Worm (Caenorhabditis elegans) whole organism, L2 larva: ENCODE data around the gene best-20.

Source experiments
- C34F6.9 ChIP-seq: fragments of 150-350 bp; optimal IDR thresholded peaks from 2 replicates; lab custom pipeline; 2014; ENCODE audit warnings: missing biosample characterization, missing genetic modification characterization
- F13H6.1 ChIP-seq: sonication (generic microtip); optimal IDR thresholded peaks from 2 replicates; lab custom pipeline; 2016; ENCODE audit warnings: missing genetic modification characterization, missing compliant biosample characterization
- R02D3.7 ChIP-seq: fragments of 150-350 bp; optimal IDR thresholded peaks from 2 replicates; lab custom pipeline; 2014; ENCODE audit warnings: missing biosample characterization, missing genetic modification characterization
- Y55F3AM.14 ChIP-seq: fragments of 200-800 bp; sonication (Bioruptor generic); optimal IDR thresholded peaks from 2 replicates; lab custom pipeline; 2018; ENCODE audit warnings: mild to moderate bottlenecking, missing genetic modification characterization, missing compliant biosample characterization
- ZK546.5 ChIP-seq: sonication (generic microtip); optimal IDR thresholded peaks from 2 replicates; lab custom pipeline; 2017; ENCODE audit warnings: missing biosample characterization, missing genetic modification characterization
- alr-1 ChIP-seq: fragments of 150-350 bp; optimal IDR thresholded peaks from 2 replicates; lab custom pipeline; 2014; ENCODE audit warnings: missing biosample characterization, missing genetic modification characterization
- aly-2 ChIP-seq: fragments of 150-350 bp; optimal IDR thresholded peaks from 2 replicates; lab custom pipeline; 2014; ENCODE audit warnings: missing biosample characterization, missing genetic modification characterization
- ama-1 ChIP-seq: fragments of 150-350 bp; optimal IDR thresholded peaks from 2 replicates; lab custom pipeline; 2018; ENCODE audit warnings: inconsistent platforms
- blmp-1 ChIP-seq: sonication (generic microtip); optimal IDR thresholded peaks from 2 replicates; lab custom pipeline; 2017; ENCODE audit warnings: missing genetic modification characterization, mild to moderate bottlenecking, missing compliant biosample characterization, antibody characterized with exemption, moderate library complexity; ENCODE audit not compliant: insufficient read depth
- ceh-16 ChIP-seq: fragments of 150-350 bp; optimal IDR thresholded peaks from 2 replicates; lab custom pipeline; 2014; ENCODE audit warnings: missing biosample characterization, missing genetic modification characterization
- crh-2 ChIP-seq: sonication (generic microtip); optimal IDR thresholded peaks from 2 replicates; lab custom pipeline; 2017; ENCODE audit warnings: missing biosample characterization, missing genetic modification characterization
- dmd-4 ChIP-seq: sonication (generic microtip); optimal IDR thresholded peaks from 2 replicates; lab custom pipeline; 2017; ENCODE audit warnings: missing biosample characterization, missing genetic modification characterization
- egl-27 ChIP-seq: sonication (generic microtip); optimal IDR thresholded peaks from 3 replicates; lab custom pipeline; 2017; ENCODE audit warnings: missing biosample characterization, missing genetic modification reagents, missing genetic modification characterization
- elt-1 ChIP-seq: fragments of 150-350 bp; optimal IDR thresholded peaks from 2 replicates; lab custom pipeline; 2014; ENCODE audit warnings: missing biosample characterization, missing genetic modification characterization
- elt-3 ChIP-seq: sonication (generic microtip); optimal IDR thresholded peaks from 2 replicates; lab custom pipeline; 2017; ENCODE audit warnings: missing biosample characterization, missing genetic modification characterization
- gmeb-1 ChIP-seq: fragments of 150-350 bp; optimal IDR thresholded peaks from 2 replicates; lab custom pipeline; 2014; ENCODE audit warnings: missing biosample characterization, missing genetic modification characterization
- lin-11 ChIP-seq: fragments of 150-350 bp; sonication (generic microtip); optimal IDR thresholded peaks from 2 replicates; lab custom pipeline; 2014; ENCODE audit warnings: missing biosample characterization, missing genetic modification characterization, inconsistent platforms, mixed read lengths
- lin-13 ChIP-seq: fragments of 150-350 bp; optimal IDR thresholded peaks from 2 replicates; lab custom pipeline; 2014; ENCODE audit warnings: missing biosample characterization, missing genetic modification reagents, missing genetic modification characterization
- lin-39 ChIP-seq: fragments of 150-350 bp; optimal IDR thresholded peaks from 2 replicates; lab custom pipeline; 2014; ENCODE audit warnings: missing biosample characterization, missing genetic modification reagents, missing genetic modification characterization
- lsy-2 ChIP-seq, 2 experiments: fragments of 150-350 bp in 1 of 2; sonication (generic microtip) in 1 of 2; optimal IDR thresholded peaks; 2 replicates each; lab custom pipeline; 2014 to 2017; ENCODE audit warnings: missing biosample characterization in 2 of 2, missing genetic modification characterization in 2 of 2
- mab-5 ChIP-seq: fragments of 150-350 bp; optimal IDR thresholded peaks from 2 replicates; lab custom pipeline; 2014; ENCODE audit warnings: missing biosample characterization, missing genetic modification characterization
- mbf-1 ChIP-seq: sonication (generic microtip); optimal IDR thresholded peaks from 2 replicates; lab custom pipeline; 2017; ENCODE audit warnings: missing biosample characterization, missing genetic modification characterization
- mdl-1 ChIP-seq, 2 experiments: fragments of 150-350 bp in 1 of 2; sonication (generic microtip) in 1 of 2; optimal IDR thresholded peaks; 2 replicates each; lab custom pipeline; 2017; ENCODE audit warnings: missing biosample characterization in 2 of 2, missing genetic modification characterization in 2 of 2
- nhr-10 ChIP-seq: sonication (generic microtip); optimal IDR thresholded peaks from 2 replicates; lab custom pipeline; 2017; ENCODE audit warnings: missing biosample characterization, missing genetic modification characterization
- nhr-11 ChIP-seq: fragments of 150-350 bp; optimal IDR thresholded peaks from 2 replicates; lab custom pipeline; 2014; ENCODE audit warnings: missing biosample characterization, missing genetic modification characterization
- nhr-12 ChIP-seq: fragments of 150-350 bp; optimal IDR thresholded peaks from 2 replicates; lab custom pipeline; 2014; ENCODE audit warnings: missing biosample characterization, missing genetic modification characterization
- nhr-129 ChIP-seq: fragments of 150-350 bp; optimal IDR thresholded peaks from 2 replicates; lab custom pipeline; 2014; ENCODE audit warnings: missing biosample characterization, missing genetic modification characterization
- nhr-21 ChIP-seq: fragments of 150-350 bp; optimal IDR thresholded peaks from 2 replicates; lab custom pipeline; 2014; ENCODE audit warnings: missing biosample characterization, missing genetic modification characterization
- nhr-23 ChIP-seq: fragments of 150-350 bp; optimal IDR thresholded peaks from 2 replicates; lab custom pipeline; 2014; ENCODE audit warnings: missing biosample characterization, missing genetic modification reagents, missing genetic modification characterization
- nhr-237 ChIP-seq: fragments of 150-350 bp; optimal IDR thresholded peaks from 2 replicates; lab custom pipeline; 2014; ENCODE audit warnings: missing biosample characterization, missing genetic modification characterization
- nhr-25 ChIP-seq: fragments of 150-350 bp; sonication (generic microtip); optimal IDR thresholded peaks from 3 replicates; lab custom pipeline; 2014; ENCODE audit warnings: missing biosample characterization, missing genetic modification characterization
- nhr-6 ChIP-seq: fragments of 150-350 bp; optimal IDR thresholded peaks from 2 replicates; lab custom pipeline; 2014; ENCODE audit warnings: missing biosample characterization, missing genetic modification characterization
- peb-1 ChIP-seq: fragments of 150-350 bp; optimal IDR thresholded peaks from 2 replicates; lab custom pipeline; 2014; ENCODE audit warnings: missing biosample characterization, missing genetic modification characterization
- sem-4 ChIP-seq: fragments of 150-350 bp; optimal IDR thresholded peaks from 2 replicates; lab custom pipeline; 2014; ENCODE audit warnings: missing biosample characterization, missing genetic modification reagents, missing genetic modification characterization
- skn-1 ChIP-seq: sonication (generic microtip); optimal IDR thresholded peaks from 2 replicates; lab custom pipeline; 2017; ENCODE audit warnings: missing biosample characterization, missing genetic modification characterization
- sma-3 ChIP-seq: sonication (generic microtip); optimal IDR thresholded peaks from 2 replicates; lab custom pipeline; 2016; ENCODE audit warnings: missing genetic modification reagents, missing genetic modification characterization, missing compliant biosample characterization
- sma-9 ChIP-seq, 2 experiments: fragments of 150-350 bp in 1 of 2; sonication (generic microtip) in 1 of 2; optimal IDR thresholded peaks; 2 replicates each; lab custom pipeline; 2014 to 2016; ENCODE audit warnings: missing genetic modification characterization in 2 of 2, mild to moderate bottlenecking in 1 of 2, missing biosample characterization in 1 of 2, missing compliant biosample characterization in 1 of 2, missing genetic modification reagents in 1 of 2, moderate library complexity in 1 of 2
- snpc-4 ChIP-seq: fragments of 150-350 bp; optimal IDR thresholded peaks from 2 replicates; lab custom pipeline; 2014; ENCODE audit warnings: missing biosample characterization, missing genetic modification characterization
- unc-62 ChIP-seq: fragments of 150-350 bp; optimal IDR thresholded peaks from 2 replicates; lab custom pipeline; 2014; ENCODE audit warnings: missing biosample characterization, missing genetic modification reagents, missing genetic modification characterization
- zag-1 ChIP-seq: fragments of 150-350 bp; optimal IDR thresholded peaks from 2 replicates; lab custom pipeline; 2014; ENCODE audit warnings: missing biosample characterization, missing genetic modification characterization
- ztf-1 ChIP-seq: fragments of 200-800 bp; sonication (Bioruptor generic); conservative IDR thresholded peaks from 2 replicates; pipeline ENCODE4 v1.3.6; 2022; ENCODE audit warnings: missing genetic modification characterization, missing compliant biosample characterization
- ztf-11 ChIP-seq: sonication (generic microtip); optimal IDR thresholded peaks from 2 replicates; lab custom pipeline; 2017; ENCODE audit warnings: missing biosample characterization, missing genetic modification characterization
- ztf-4 ChIP-seq: fragments of 150-350 bp; optimal IDR thresholded peaks from 2 replicates; lab custom pipeline; 2014; ENCODE audit warnings: missing biosample characterization, missing genetic modification characterization

Gene best-20

ce11 chrIV:3721973-3722372 is 34.0 kb upstream of the best-20 start:
- TF ChIP-seq ztf-11, result no peak
- no peak for TF ChIP-seq sma-9 (GFP tag; optimal IDR thresholded peaks at IDR 0.05; lab: Kevin White, UChicago)
- TF ChIP-seq sma-9 (tag; optimal IDR thresholded peaks at IDR 0.05; lab: Kevin White, UChicago), result no peak
- TF ChIP-seq sma-3 (GFP tag; lab: Kevin White, UChicago), result no peak
- no peak for TF ChIP-seq ztf-1 (GFP tag; lab: Robert Waterston, UW)
- no peak for TF ChIP-seq C34F6.9
- TF ChIP-seq crh-2, result no peak
- no peak for TF ChIP-seq egl-27 (tag; lab: Kevin White, UChicago)
- TF ChIP-seq ZK546.5 (tag; lab: Kevin White, UChicago), result no peak
- TF ChIP-seq blmp-1 (tag; lab: Kevin White, UChicago), result no peak
- no peak for TF ChIP-seq unc-62 (GFP tag; lab: Kevin White, UChicago)
- TF ChIP-seq mbf-1, result no peak
- TF ChIP-seq nhr-11 (tag; lab: Kevin White, UChicago), result no peak
- no peak for TF ChIP-seq ztf-4 (tag; lab: Kevin White, UChicago)
- TF ChIP-seq sem-4 (tag; lab: Kevin White, UChicago), result no peak
- no peak for TF ChIP-seq nhr-6 (tag; lab: Kevin White, UChicago)
- TF ChIP-seq nhr-21, result no peak

ce11 chrIV:3722690-3723089 is 33.3 kb upstream of the best-20 start, which contains the start of gene Y37E11AM.4:
Gene Y37E11AM.4, minus strand, starts transcription at chrIV:3722790.
- TF ChIP-seq Y55F3AM.14 (GFP tag; lab: Kevin White, UChicago) (no peak), gmeb-1 (no peak), dmd-4 (tag; lab: Kevin White, UChicago) (no peak), lin-11 (tag; lab: Kevin White, UChicago) (no peak), sma-3 (GFP tag; lab: Kevin White, UChicago) (no peak), skn-1 (no peak)
- TF ChIP-seq, all 48 proteins: peak for 0

- TF ChIP-seq peb-1 (tag; lab: Kevin White, UChicago), result no peak
- no peak for TF ChIP-seq sem-4 (tag; lab: Kevin White, UChicago)
- no peak for TF ChIP-seq nhr-237 (tag; lab: Kevin White, UChicago)
- no peak for TF ChIP-seq nhr-10 (tag; lab: Kevin White, UChicago)
- TF ChIP-seq ama-1, result no peak
- no peak for TF ChIP-seq aly-2
- TF ChIP-seq crh-2, result no peak
- TF ChIP-seq nhr-23 (tag; lab: Kevin White, UChicago), result no peak
- TF ChIP-seq sma-9 (GFP tag; optimal IDR thresholded peaks at IDR 0.05; lab: Kevin White, UChicago), result no peak
- no peak for TF ChIP-seq sma-9 (tag; optimal IDR thresholded peaks at IDR 0.05; lab: Kevin White, UChicago)
- TF ChIP-seq lin-13 (GFP tag; lab: Kevin White, UChicago), result no peak
- no peak for TF ChIP-seq nhr-11 (tag; lab: Kevin White, UChicago)
- no peak for TF ChIP-seq egl-27 (tag; lab: Kevin White, UChicago)
- TF ChIP-seq C34F6.9, result no peak
- TF ChIP-seq ztf-11, result no peak
Observed at ce11 chrIV:3725361-3725760, 30.7 kb upstream of the best-20 start, which contains the start of gene Y37E11AM.2. Gene Y37E11AM.2, minus strand, starts transcription at chrIV:3725461.

- no peak for TF ChIP-seq lin-39 (tag; lab: Kevin White, UChicago)
- no peak for TF ChIP-seq mdl-1 (tag; optimal IDR thresholded peaks at IDR 0.05; lab: Kevin White, UChicago)
- TF ChIP-seq nhr-12 (tag; lab: Kevin White, UChicago), result no peak
- no peak for TF ChIP-seq ztf-1 (GFP tag; lab: Robert Waterston, UW)
- TF ChIP-seq sem-4 (tag; lab: Kevin White, UChicago), result no peak
- peak; percentile 86 for TF ChIP-seq gmeb-1
- TF ChIP-seq snpc-4, result peak; percentile 54
- no peak for TF ChIP-seq blmp-1 (tag; lab: Kevin White, UChicago)
- TF ChIP-seq ztf-4 (tag; lab: Kevin White, UChicago), result no peak
- peak; percentile 61 for TF ChIP-seq nhr-25 (tag; lab: Kevin White, UChicago)
- TF ChIP-seq unc-62 (GFP tag; lab: Kevin White, UChicago), result no peak
- TF ChIP-seq nhr-6 (tag; lab: Kevin White, UChicago), result no peak
- TF ChIP-seq elt-1, result no peak
- TF ChIP-seq ztf-11, result no peak
- TF ChIP-seq alr-1 (tag; lab: Kevin White, UChicago), result no peak
- TF ChIP-seq nhr-23 (tag; lab: Kevin White, UChicago), result no peak
- no peak for TF ChIP-seq ZK546.5 (tag; lab: Kevin White, UChicago)
- TF ChIP-seq aly-2, result no peak
- peak; percentile 59 for TF ChIP-seq sma-3 (GFP tag; lab: Kevin White, UChicago)
- TF ChIP-seq mab-5 (tag; lab: Kevin White, UChicago), result peak; percentile 69
- TF ChIP-seq elt-3 (tag; lab: Kevin White, UChicago), result no peak
- TF ChIP-seq mbf-1, result no peak
- peak; percentile 63 for TF ChIP-seq F13H6.1 (tag; lab: Kevin White, UChicago)
- no peak for TF ChIP-seq egl-27 (tag; lab: Kevin White, UChicago)
- TF ChIP-seq C34F6.9, result peak; percentile 88
- TF ChIP-seq R02D3.7, result no peak
- TF ChIP-seq crh-2, result peak; percentile 79
- TF ChIP-seq zag-1 (tag; lab: Kevin White, UChicago), result no peak
- peak; percentile 23 for TF ChIP-seq nhr-129 (tag; lab: Kevin White, UChicago)
- no peak for TF ChIP-seq nhr-11 (tag; lab: Kevin White, UChicago)
- TF ChIP-seq peb-1 (tag; lab: Kevin White, UChicago), result no peak
- TF ChIP-seq ceh-16 (tag; lab: Kevin White, UChicago), result no peak
- peak; percentile 27 for TF ChIP-seq lin-11 (tag; lab: Kevin White, UChicago)
- no peak for TF ChIP-seq Y55F3AM.14 (GFP tag; lab: Kevin White, UChicago)
- no peak for TF ChIP-seq sma-9 (GFP tag; optimal IDR thresholded peaks at IDR 0.05; lab: Kevin White, UChicago)
- TF ChIP-seq sma-9 (tag; optimal IDR thresholded peaks at IDR 0.05; lab: Kevin White, UChicago), result no peak
- peak; percentile 83 to 89 for TF ChIP-seq lsy-2 (tag; optimal IDR thresholded peaks at IDR 0.05; lab: Kevin White, UChicago)
Observed at ce11 chrIV:3725845-3726244, 30.2 kb upstream of the best-20 start, which contains the start of gene smgl-2. Gene smgl-2, plus strand, starts transcription at chrIV:3726164.
